Fruit fly (Drosophila melanogaster): Measurements from ENCODE around the gene CG17475.

The CG17475 gene

DNA sequence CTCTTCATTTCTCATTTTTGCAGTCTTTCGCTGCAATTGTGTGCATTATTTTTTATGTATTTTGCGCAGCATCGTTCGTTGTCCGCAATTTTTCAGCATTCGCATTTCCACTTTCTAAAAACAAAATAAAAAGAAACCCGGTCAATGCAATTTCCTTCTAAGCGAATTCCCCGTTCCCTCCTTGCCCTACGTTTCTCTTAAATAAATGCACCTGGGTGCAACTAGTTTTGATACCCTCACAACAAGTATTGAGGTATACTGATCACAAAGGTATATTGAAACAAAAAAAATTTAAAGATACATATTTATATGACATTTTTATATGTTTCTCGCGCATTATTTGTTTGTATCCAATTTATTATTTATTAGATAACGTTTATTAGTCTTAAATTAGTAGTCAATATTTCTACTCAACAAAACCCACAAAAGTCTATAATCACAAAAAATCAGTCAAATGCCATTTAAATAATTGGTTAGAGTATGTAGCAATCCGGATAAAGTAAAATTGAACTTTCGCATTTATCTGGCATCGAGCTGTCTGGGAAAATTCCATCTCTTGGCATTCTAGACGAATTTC is 48.8 kb downstream of the CG17475 start (continued):
- TF ChIP-seq Asciz (GFP tag; optimal IDR thresholded peaks at IDR 0.05) (no peak), nmo (GFP tag; optimal IDR thresholded peaks at IDR 0.05) (peak; percentile 53), Taf1 (GFP tag; IDR thresholded peaks at IDR 0.05) (no peak), CG31441 (GFP tag; IDR thresholded peaks at IDR 0.05) (peak; percentile 54; the same call in 1 of the 2 replicates), Sox102F (GFP tag; optimal IDR thresholded peaks at IDR 0.05) (no peak), CG15479 (GFP tag; optimal IDR thresholded peaks at IDR 0.05) (peak; percentile 79), gem (tag; optimal IDR thresholded peaks at IDR 0.05) (peak; percentile 64), CG9437 (GFP tag; optimal IDR thresholded peaks at IDR 0.05) (peak; percentile 9), row (GFP tag; IDR thresholded peaks at IDR 0.05) (0 out of 3 replicates have a peak, but pooled peaks have one; percentile 11), CG6254 (GFP tag; optimal IDR thresholded peaks at IDR 0.05) (peak; percentile 9)

DNA sequence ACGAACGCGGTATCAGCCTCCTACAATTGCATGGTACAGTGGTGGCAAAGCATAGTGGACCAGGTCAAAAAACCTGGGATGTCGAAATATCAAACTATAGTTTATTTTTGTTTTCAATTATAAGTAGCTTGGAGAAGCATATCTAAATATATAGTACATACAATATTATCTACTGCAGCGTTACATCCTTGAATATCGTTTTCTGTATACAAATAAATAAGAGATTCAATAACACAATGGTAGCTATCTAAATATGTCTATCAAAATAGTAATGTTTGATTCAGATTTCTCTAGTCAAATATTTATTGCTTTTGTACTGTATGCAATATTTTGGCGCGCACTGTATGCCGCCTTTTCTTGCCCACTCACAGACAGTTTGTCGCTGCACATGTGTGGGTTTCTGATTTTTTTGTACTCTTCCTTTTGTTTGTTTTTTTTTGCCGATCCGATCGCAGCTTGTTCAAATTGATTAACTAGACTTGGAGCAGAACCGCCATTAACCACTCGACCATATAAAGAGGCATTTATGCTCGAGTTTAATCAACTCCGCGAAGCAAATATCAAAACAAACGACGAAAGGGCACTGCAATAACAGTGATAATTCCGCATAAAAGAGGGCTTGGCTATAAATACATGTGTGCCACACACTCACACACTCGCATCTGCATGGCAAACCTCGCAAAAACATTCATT is 49.4 kb downstream of the CG17475 start:
- TF ChIP-seq CG34224 (GFP tag; IDR thresholded peaks at IDR 0.05; ENCODE audit: partially characterized antibody) (no peak; the same call in 2 of the 3 replicates), sob (GFP tag; IDR thresholded peaks at IDR 0.05) (peak; percentile 91), Side (GFP tag; optimal IDR thresholded peaks at IDR 0.05) (peak; percentile 82), C15 (GFP tag; IDR thresholded peaks at IDR 0.05) (peak; percentile 73; the same call in 2 of the 3 replicates), fd3F (GFP tag; optimal IDR thresholded peaks at IDR 0.05) (peak; percentile 91), gsb (GFP tag; IDR thresholded peaks at IDR 0.05) (peak; percentile 84), CG6654 (GFP tag; optimal IDR thresholded peaks at IDR 0.05) (peak; percentile 85), lmd (GFP tag; IDR thresholded peaks at IDR 0.05) (peak; percentile 94), CG4404 (GFP tag; IDR thresholded peaks at IDR 0.05) (peak; percentile 78), pzg (GFP tag; optimal IDR thresholded peaks at IDR 0.05) (no peak), Dip3 (GFP tag; optimal IDR thresholded peaks at IDR 0.05) (peak; percentile 88), MTF-1 (GFP tag; optimal IDR thresholded peaks at IDR 0.05; ENCODE audit: borderline replicate concordance) (peak; percentile 71), schlank (tag; optimal IDR thresholded peaks at IDR 0.05) (peak; percentile 81), CG4424 (GFP tag; optimal IDR thresholded peaks at IDR 0.05) (peak; percentile 96), CG8944 (GFP tag; optimal IDR thresholded peaks at IDR 0.05) (peak; percentile 84), CG15269 (tag; optimal IDR thresholded peaks at IDR 0.05) (peak; percentile 96), CG8281 (tag; optimal IDR thresholded peaks at IDR 0.05) (peak; percentile 87), pita (GFP tag; optimal IDR thresholded peaks at IDR 0.05) (no peak), H15 (GFP tag; IDR thresholded peaks at IDR 0.05) (peak; percentile 89), CG17385 (GFP tag; optimal IDR thresholded peaks at IDR 0.05) (peak; percentile 94), row (GFP tag; IDR thresholded peaks at IDR 0.05) (peak; percentile 88), CG2875 (GFP tag; optimal IDR thresholded peaks at IDR 0.05) (peak; percentile 97), CG13296 (GFP tag; optimal IDR thresholded peaks at IDR 0.05) (peak; percentile 94), CG13624 (GFP tag; optimal IDR thresholded peaks at IDR 0.05) (peak; percentile 92), D19B (GFP tag; optimal IDR thresholded peaks at IDR 0.05) (peak; percentile 88), hbn (GFP tag; IDR thresholded peaks at IDR 0.05; ENCODE audit: partially characterized antibody) (no peak), usp (GFP tag; optimal IDR thresholded peaks at IDR 0.05) (no peak), Abd-B (GFP tag; optimal IDR thresholded peaks at IDR 0.05) (peak; percentile 90), jing (GFP tag; optimal IDR thresholded peaks at IDR 0.05) (peak; percentile 86), Sry-β (GFP tag; optimal IDR thresholded peaks at IDR 0.05) (peak; percentile 53), CG14667 (GFP tag; IDR thresholded peaks at IDR 0.05) (peak; percentile 84), h (optimal IDR thresholded peaks at IDR 0.05) (no peak), yki (optimal IDR thresholded peaks at IDR 0.05) (no peak), CG1832 (GFP tag; optimal IDR thresholded peaks at IDR 0.05) (no peak), CG4820 (GFP tag; optimal IDR thresholded peaks at IDR 0.05) (peak; percentile 93), Adf1 (GFP tag; IDR thresholded peaks at IDR 0.05) (peak; percentile 60), CG16815 (GFP tag; optimal IDR thresholded peaks at IDR 0.05) (peak; percentile 90), CG10274 (GFP tag; optimal IDR thresholded peaks at IDR 0.05) (peak; percentile 77), CG7928 (GFP tag; optimal IDR thresholded peaks at IDR 0.05) (peak; percentile 70)
